Worm (Caenorhabditis elegans) whole organism, L2 larva: Measurements from ENCODE around the gene lury-1.

Source experiments
- F13H6.1 ChIP-seq: sonication (generic microtip); optimal IDR thresholded peaks from 2 replicates; lab custom pipeline; 2016; ENCODE audit warnings: missing genetic modification characterization, missing compliant biosample characterization
- R02D3.7 ChIP-seq: fragments of 150-350 bp; optimal IDR thresholded peaks from 2 replicates; lab custom pipeline; 2014; ENCODE audit warnings: missing biosample characterization, missing genetic modification characterization
- Y55F3AM.14 ChIP-seq: fragments of 200-800 bp; sonication (Bioruptor generic); optimal IDR thresholded peaks from 2 replicates; lab custom pipeline; 2018; ENCODE audit warnings: mild to moderate bottlenecking, missing genetic modification characterization, missing compliant biosample characterization
- alr-1 ChIP-seq: fragments of 150-350 bp; optimal IDR thresholded peaks from 2 replicates; lab custom pipeline; 2014; ENCODE audit warnings: missing biosample characterization, missing genetic modification characterization
- aly-2 ChIP-seq: fragments of 150-350 bp; optimal IDR thresholded peaks from 2 replicates; lab custom pipeline; 2014; ENCODE audit warnings: missing biosample characterization, missing genetic modification characterization
- blmp-1 ChIP-seq: sonication (generic microtip); optimal IDR thresholded peaks from 2 replicates; lab custom pipeline; 2017; ENCODE audit warnings: missing genetic modification characterization, mild to moderate bottlenecking, missing compliant biosample characterization, antibody characterized with exemption, moderate library complexity; ENCODE audit not compliant: insufficient read depth
- ceh-16 ChIP-seq: fragments of 150-350 bp; optimal IDR thresholded peaks from 2 replicates; lab custom pipeline; 2014; ENCODE audit warnings: missing biosample characterization, missing genetic modification characterization
- crh-2 ChIP-seq: sonication (generic microtip); optimal IDR thresholded peaks from 2 replicates; lab custom pipeline; 2017; ENCODE audit warnings: missing biosample characterization, missing genetic modification characterization
- dmd-4 ChIP-seq: sonication (generic microtip); optimal IDR thresholded peaks from 2 replicates; lab custom pipeline; 2017; ENCODE audit warnings: missing biosample characterization, missing genetic modification characterization
- egl-27 ChIP-seq: sonication (generic microtip); optimal IDR thresholded peaks from 3 replicates; lab custom pipeline; 2017; ENCODE audit warnings: missing biosample characterization, missing genetic modification reagents, missing genetic modification characterization
- elt-1 ChIP-seq: fragments of 150-350 bp; optimal IDR thresholded peaks from 2 replicates; lab custom pipeline; 2014; ENCODE audit warnings: missing biosample characterization, missing genetic modification characterization
- elt-3 ChIP-seq: sonication (generic microtip); optimal IDR thresholded peaks from 2 replicates; lab custom pipeline; 2017; ENCODE audit warnings: missing biosample characterization, missing genetic modification characterization
- fos-1 ChIP-seq: fragments of 150-350 bp; optimal IDR thresholded peaks from 2 replicates; lab custom pipeline; 2014; ENCODE audit warnings: missing biosample characterization, missing genetic modification characterization
- gmeb-1 ChIP-seq: fragments of 150-350 bp; optimal IDR thresholded peaks from 2 replicates; lab custom pipeline; 2014; ENCODE audit warnings: missing biosample characterization, missing genetic modification characterization
- lin-11 ChIP-seq: fragments of 150-350 bp; sonication (generic microtip); optimal IDR thresholded peaks from 2 replicates; lab custom pipeline; 2014; ENCODE audit warnings: missing biosample characterization, missing genetic modification characterization, inconsistent platforms, mixed read lengths
- lin-13 ChIP-seq: fragments of 150-350 bp; optimal IDR thresholded peaks from 2 replicates; lab custom pipeline; 2014; ENCODE audit warnings: missing biosample characterization, missing genetic modification reagents, missing genetic modification characterization
- lin-39 ChIP-seq: fragments of 150-350 bp; optimal IDR thresholded peaks from 2 replicates; lab custom pipeline; 2014; ENCODE audit warnings: missing biosample characterization, missing genetic modification reagents, missing genetic modification characterization
- lsy-2 ChIP-seq, 2 experiments: fragments of 150-350 bp in 1 of 2; sonication (generic microtip) in 1 of 2; optimal IDR thresholded peaks; 2 replicates each; lab custom pipeline; 2014 to 2017; ENCODE audit warnings: missing biosample characterization in 2 of 2, missing genetic modification characterization in 2 of 2
- mab-5 ChIP-seq: fragments of 150-350 bp; optimal IDR thresholded peaks from 2 replicates; lab custom pipeline; 2014; ENCODE audit warnings: missing biosample characterization, missing genetic modification characterization
- mbf-1 ChIP-seq: sonication (generic microtip); optimal IDR thresholded peaks from 2 replicates; lab custom pipeline; 2017; ENCODE audit warnings: missing biosample characterization, missing genetic modification characterization
- nhr-10 ChIP-seq: sonication (generic microtip); optimal IDR thresholded peaks from 2 replicates; lab custom pipeline; 2017; ENCODE audit warnings: missing biosample characterization, missing genetic modification characterization
- nhr-11 ChIP-seq: fragments of 150-350 bp; optimal IDR thresholded peaks from 2 replicates; lab custom pipeline; 2014; ENCODE audit warnings: missing biosample characterization, missing genetic modification characterization
- nhr-12 ChIP-seq: fragments of 150-350 bp; optimal IDR thresholded peaks from 2 replicates; lab custom pipeline; 2014; ENCODE audit warnings: missing biosample characterization, missing genetic modification characterization
- nhr-21 ChIP-seq: fragments of 150-350 bp; optimal IDR thresholded peaks from 2 replicates; lab custom pipeline; 2014; ENCODE audit warnings: missing biosample characterization, missing genetic modification characterization
- nhr-23 ChIP-seq: fragments of 150-350 bp; optimal IDR thresholded peaks from 2 replicates; lab custom pipeline; 2014; ENCODE audit warnings: missing biosample characterization, missing genetic modification reagents, missing genetic modification characterization
- nhr-237 ChIP-seq: fragments of 150-350 bp; optimal IDR thresholded peaks from 2 replicates; lab custom pipeline; 2014; ENCODE audit warnings: missing biosample characterization, missing genetic modification characterization
- nhr-25 ChIP-seq: fragments of 150-350 bp; sonication (generic microtip); optimal IDR thresholded peaks from 3 replicates; lab custom pipeline; 2014; ENCODE audit warnings: missing biosample characterization, missing genetic modification characterization
- nhr-77 ChIP-seq: fragments of 150-350 bp; optimal IDR thresholded peaks from 2 replicates; lab custom pipeline; 2014; ENCODE audit warnings: missing biosample characterization, missing genetic modification characterization
- skn-1 ChIP-seq: sonication (generic microtip); optimal IDR thresholded peaks from 2 replicates; lab custom pipeline; 2017; ENCODE audit warnings: missing biosample characterization, missing genetic modification characterization
- sma-3 ChIP-seq: sonication (generic microtip); optimal IDR thresholded peaks from 2 replicates; lab custom pipeline; 2016; ENCODE audit warnings: missing genetic modification reagents, missing genetic modification characterization, missing compliant biosample characterization
- sma-9 ChIP-seq, 2 experiments: fragments of 150-350 bp in 1 of 2; sonication (generic microtip) in 1 of 2; optimal IDR thresholded peaks; 2 replicates each; lab custom pipeline; 2014 to 2016; ENCODE audit warnings: missing genetic modification characterization in 2 of 2, mild to moderate bottlenecking in 1 of 2, missing biosample characterization in 1 of 2, missing compliant biosample characterization in 1 of 2, missing genetic modification reagents in 1 of 2, moderate library complexity in 1 of 2
- unc-39 ChIP-seq: fragments of 150-350 bp; optimal IDR thresholded peaks from 2 replicates; lab custom pipeline; 2014; ENCODE audit warnings: missing biosample characterization, missing genetic modification characterization
- unc-55 ChIP-seq: fragments of 150-350 bp; sonication (generic microtip); optimal IDR thresholded peaks from 3 replicates; lab custom pipeline; 2014; ENCODE audit warnings: missing biosample characterization, missing genetic modification reagents, missing genetic modification characterization
- zag-1 ChIP-seq: fragments of 150-350 bp; optimal IDR thresholded peaks from 2 replicates; lab custom pipeline; 2014; ENCODE audit warnings: missing biosample characterization, missing genetic modification characterization
- ztf-1 ChIP-seq: fragments of 200-800 bp; sonication (Bioruptor generic); conservative IDR thresholded peaks from 2 replicates; pipeline ENCODE4 v1.3.6; 2022; ENCODE audit warnings: missing genetic modification characterization, missing compliant biosample characterization
- ztf-11 ChIP-seq: sonication (generic microtip); optimal IDR thresholded peaks from 2 replicates; lab custom pipeline; 2017; ENCODE audit warnings: missing biosample characterization, missing genetic modification characterization
- ztf-4 ChIP-seq: fragments of 150-350 bp; optimal IDR thresholded peaks from 2 replicates; lab custom pipeline; 2014; ENCODE audit warnings: missing biosample characterization, missing genetic modification characterization

Gene lury-1

ce11 chrIII:12139471-12139870, 46.7 kb upstream of the lury-1 start:
- TF ChIP-seq nhr-23 (no peak), dmd-4 (no peak), Y55F3AM.14 (no peak), R02D3.7 (tag; lab: Kevin White, UChicago) (no peak), mab-5 (tag; lab: Kevin White, UChicago) (no peak), F13H6.1 (tag; lab: Kevin White, UChicago) (no peak), zag-1 (tag; lab: Kevin White, UChicago) (no peak), sma-9 (GFP tag; optimal IDR thresholded peaks at IDR 0.05; lab: Kevin White, UChicago) (no peak), sma-9 (tag; optimal IDR thresholded peaks at IDR 0.05; lab: Kevin White, UChicago) (no peak), crh-2 (tag; lab: Kevin White, UChicago) (no peak), ceh-16 (no peak)

- no peak for TF ChIP-seq nhr-77 (tag; lab: Kevin White, UChicago)
- no peak for TF ChIP-seq elt-3
- no peak for TF ChIP-seq skn-1
- no peak for TF ChIP-seq nhr-237 (tag; lab: Kevin White, UChicago)
- no peak for TF ChIP-seq alr-1 (tag; lab: Kevin White, UChicago)
- no peak for TF ChIP-seq ztf-11 (tag; lab: Kevin White, UChicago)
- no peak for TF ChIP-seq egl-27 (tag; lab: Kevin White, UChicago)
- TF ChIP-seq ztf-4 (tag; lab: Kevin White, UChicago) = no peak
- TF ChIP-seq nhr-25 (tag; lab: Kevin White, UChicago) = no peak
- TF ChIP-seq elt-1 (tag; lab: Kevin White, UChicago) = no peak
- TF ChIP-seq R02D3.7 (tag; lab: Kevin White, UChicago) = no peak
- no peak for TF ChIP-seq F13H6.1 (tag; lab: Kevin White, UChicago)
- TF ChIP-seq nhr-12 (tag; lab: Kevin White, UChicago) = no peak
- TF ChIP-seq lin-13 (GFP tag; lab: Kevin White, UChicago) = no peak
- TF ChIP-seq lsy-2 (tag; optimal IDR thresholded peaks at IDR 0.05; lab: Kevin White, UChicago) = no peak
- TF ChIP-seq nhr-21 (tag; lab: Kevin White, UChicago) = no peak
- TF ChIP-seq ztf-1 = no peak
- TF ChIP-seq nhr-23 = no peak
- no peak for TF ChIP-seq crh-2 (tag; lab: Kevin White, UChicago)
Observed at ce11 chrIII:12142419-12143107, 43.6 kb upstream of the lury-1 start.

ce11 chrIII:12143792-12144191, 42.4 kb upstream of the lury-1 start:
- TF ChIP-seq lin-13 (GFP tag; lab: Kevin White, UChicago) (no peak), fos-1 (tag; lab: Kevin White, UChicago) (no peak), sma-9 (GFP tag; optimal IDR thresholded peaks at IDR 0.05; lab: Kevin White, UChicago) (no peak), sma-9 (tag; optimal IDR thresholded peaks at IDR 0.05; lab: Kevin White, UChicago) (no peak), blmp-1 (tag; lab: Kevin White, UChicago) (no peak), aly-2 (no peak), elt-1 (tag; lab: Kevin White, UChicago) (no peak), nhr-10 (tag; lab: Kevin White, UChicago) (no peak), nhr-11 (tag; lab: Kevin White, UChicago) (no peak), nhr-237 (tag; lab: Kevin White, UChicago) (no peak), mbf-1 (tag; lab: Kevin White, UChicago) (no peak), ztf-11 (tag; lab: Kevin White, UChicago) (no peak), sma-3 (no peak), ztf-1 (no peak), unc-39 (no peak), unc-55 (GFP tag; lab: Kevin White, UChicago) (no peak), nhr-25 (tag; lab: Kevin White, UChicago) (no peak)

- TF ChIP-seq lin-11 (tag; lab: Kevin White, UChicago) (no peak), F13H6.1 (tag; lab: Kevin White, UChicago) (peak; percentile 69), crh-2 (tag; lab: Kevin White, UChicago) (no peak), elt-1 (tag; lab: Kevin White, UChicago) (no peak), gmeb-1 (no peak), lin-13 (GFP tag; lab: Kevin White, UChicago) (no peak), lin-39 (tag; lab: Kevin White, UChicago) (no peak), ztf-1 (no peak)
- TF ChIP-seq, all 48 proteins: peak for 1
Observed at ce11 chrIII:12149958-12150357, 36.3 kb upstream of the lury-1 start.
